Worm (Caenorhabditis elegans) whole organism, L3 larva: ENCODE data around the gene rde-1.
A peak's percentile ranks its signal among the peaks of the same experiment; 100 is the strongest.

Experiments
- R02D3.7 ChIP-seq: fragments of 150-350 bp; optimal IDR thresholded peaks from 2 replicates; lab custom pipeline; 2014; ENCODE audit warnings: missing biosample characterization, missing genetic modification characterization
- ZK546.5 ChIP-seq: sonication (generic microtip); optimal IDR thresholded peaks from 2 replicates; lab custom pipeline; 2017; ENCODE audit warnings: missing biosample characterization, missing genetic modification characterization
- aly-2 ChIP-seq: fragments of 150-350 bp; optimal IDR thresholded peaks from 2 replicates; lab custom pipeline; 2014; ENCODE audit warnings: missing biosample characterization, missing genetic modification characterization
- ama-1 ChIP-seq: fragments of 150-350 bp; optimal IDR thresholded peaks from 2 replicates; lab custom pipeline; 2018
- ceh-16 ChIP-seq: sonication (generic microtip); optimal IDR thresholded peaks from 2 replicates; lab custom pipeline; 2017; ENCODE audit warnings: missing biosample characterization, missing genetic modification characterization
- ceh-28 ChIP-seq: fragments of 150-350 bp; optimal IDR thresholded peaks from 2 replicates; lab custom pipeline; 2014; ENCODE audit warnings: missing biosample characterization, missing genetic modification reagents, missing genetic modification characterization
- ceh-82 ChIP-seq: fragments of 150-350 bp; optimal IDR thresholded peaks from 2 replicates; lab custom pipeline; 2014; ENCODE audit warnings: missing biosample characterization, missing genetic modification characterization
- ceh-9 ChIP-seq: sonication (generic microtip); optimal IDR thresholded peaks from 2 replicates; lab custom pipeline; 2018; ENCODE audit warnings: missing biosample characterization, missing genetic modification characterization
- daf-12 ChIP-seq: fragments of 150-350 bp; optimal IDR thresholded peaks from 2 replicates; lab custom pipeline; 2014; ENCODE audit warnings: missing biosample characterization, missing genetic modification reagents, missing genetic modification characterization
- egl-27 ChIP-seq: sonication (generic microtip); optimal IDR thresholded peaks from 4 replicates; lab custom pipeline; 2017; ENCODE audit warnings: missing biosample characterization, missing genetic modification reagents, missing genetic modification characterization
- egl-5 ChIP-seq: fragments of 150-350 bp; optimal IDR thresholded peaks from 2 replicates; lab custom pipeline; 2017; ENCODE audit warnings: missing biosample characterization, missing genetic modification reagents, missing genetic modification characterization, inconsistent platforms
- elt-1 ChIP-seq: fragments of 150-350 bp; optimal IDR thresholded peaks from 2 replicates; lab custom pipeline; 2014; ENCODE audit warnings: missing biosample characterization, missing genetic modification characterization
- elt-2 ChIP-seq: sonication (generic microtip); optimal IDR thresholded peaks from 2 replicates; lab custom pipeline; 2016; ENCODE audit warnings: missing genetic modification reagents, mild to moderate bottlenecking, missing genetic modification characterization, missing compliant biosample characterization
- elt-3 ChIP-seq, 3 experiments: fragments of 150-350 bp in 1 of 3; sonication (generic microtip) in 2 of 3; optimal IDR thresholded peaks; 2 replicates in 2 of 3; 4 replicates in 1 of 3; lab custom pipeline; 2014 to 2017; ENCODE audit warnings: missing biosample characterization in 3 of 3, missing genetic modification characterization in 3 of 3
- eor-1 ChIP-seq, 2 experiments: fragments of 150-350 bp; optimal IDR thresholded peaks; 2 replicates each; lab custom pipeline; 2014 to 2018; ENCODE audit warnings: missing biosample characterization in 2 of 2, missing genetic modification characterization in 2 of 2
- fkh-10 ChIP-seq: sonication (generic microtip); optimal IDR thresholded peaks from 2 replicates; lab custom pipeline; 2017; ENCODE audit warnings: missing biosample characterization, missing genetic modification reagents, missing genetic modification characterization
- fkh-2 ChIP-seq: fragments of 150-350 bp; optimal IDR thresholded peaks from 2 replicates; lab custom pipeline; 2014; ENCODE audit warnings: missing biosample characterization, missing genetic modification reagents, missing genetic modification characterization
- fos-1 ChIP-seq: fragments of 150-350 bp; optimal IDR thresholded peaks from 2 replicates; lab custom pipeline; 2014; ENCODE audit warnings: missing biosample characterization, missing genetic modification characterization
- hmg-11 ChIP-seq: sonication (generic microtip); optimal IDR thresholded peaks from 2 replicates; lab custom pipeline; 2016; ENCODE audit warnings: missing genetic modification characterization, missing compliant biosample characterization
- jun-1 ChIP-seq: fragments of 150-350 bp; optimal IDR thresholded peaks from 2 replicates; lab custom pipeline; 2014; ENCODE audit warnings: missing biosample characterization, missing genetic modification reagents, missing genetic modification characterization
- lin-15B ChIP-seq: fragments of 150-350 bp; optimal IDR thresholded peaks from 2 replicates; lab custom pipeline; 2014; ENCODE audit warnings: missing biosample characterization, missing genetic modification characterization
- lin-39 ChIP-seq: fragments of 150-350 bp; optimal IDR thresholded peaks from 2 replicates; lab custom pipeline; 2018; ENCODE audit warnings: missing biosample characterization, missing genetic modification reagents, missing genetic modification characterization
- lsy-12 ChIP-seq: sonication (generic microtip); optimal IDR thresholded peaks from 2 replicates; lab custom pipeline; 2016; ENCODE audit warnings: mild to moderate bottlenecking, missing genetic modification characterization, missing compliant biosample characterization
- mdl-1 ChIP-seq: fragments of 150-350 bp; optimal IDR thresholded peaks from 2 replicates; lab custom pipeline; 2014; ENCODE audit warnings: missing biosample characterization, missing genetic modification characterization
- mml-1 ChIP-seq: fragments of 150-350 bp; sonication (generic microtip); optimal IDR thresholded peaks from 3 replicates; lab custom pipeline; 2014; ENCODE audit warnings: missing biosample characterization, missing genetic modification characterization
- nfya-1 ChIP-seq: sonication (generic microtip); optimal IDR thresholded peaks from 2 replicates; lab custom pipeline; 2017; ENCODE audit warnings: missing genetic modification characterization, mild to moderate bottlenecking, missing compliant biosample characterization, antibody characterized with exemption, moderate library complexity; ENCODE audit not compliant: insufficient read depth
- nhr-11 ChIP-seq: fragments of 150-350 bp; optimal IDR thresholded peaks from 2 replicates; lab custom pipeline; 2014; ENCODE audit warnings: missing biosample characterization, missing genetic modification characterization
- nhr-12 ChIP-seq: fragments of 150-350 bp; optimal IDR thresholded peaks from 2 replicates; lab custom pipeline; 2014; ENCODE audit warnings: missing biosample characterization, missing genetic modification characterization
- nhr-23 ChIP-seq: fragments of 150-350 bp; optimal IDR thresholded peaks from 2 replicates; lab custom pipeline; 2014; ENCODE audit warnings: missing biosample characterization, missing genetic modification reagents, missing genetic modification characterization
- nhr-237 ChIP-seq: fragments of 150-350 bp; optimal IDR thresholded peaks from 2 replicates; lab custom pipeline; 2014; ENCODE audit warnings: missing biosample characterization, missing genetic modification characterization
- nhr-25 ChIP-seq: sonication (generic microtip); optimal IDR thresholded peaks from 2 replicates; lab custom pipeline; 2017; ENCODE audit warnings: missing biosample characterization, missing genetic modification characterization
- nhr-28 ChIP-seq: fragments of 150-350 bp; optimal IDR thresholded peaks from 2 replicates; lab custom pipeline; 2014; ENCODE audit warnings: missing biosample characterization, missing genetic modification characterization
- nhr-43 ChIP-seq: sonication (generic microtip); optimal IDR thresholded peaks from 2 replicates; lab custom pipeline; 2016; ENCODE audit warnings: mild to moderate bottlenecking, missing genetic modification characterization, missing compliant biosample characterization; ENCODE audit not compliant: poor library complexity, severe bottlenecking
- nhr-67 ChIP-seq: fragments of 150-350 bp; optimal IDR thresholded peaks from 2 replicates; lab custom pipeline; 2014; ENCODE audit warnings: missing biosample characterization, missing genetic modification characterization
- nhr-76 ChIP-seq: fragments of 150-350 bp; sonication (generic microtip); optimal IDR thresholded peaks from 5 replicates; lab custom pipeline; 2014; ENCODE audit warnings: missing biosample characterization, missing genetic modification characterization
- nhr-77 ChIP-seq: fragments of 150-350 bp; optimal IDR thresholded peaks from 2 replicates; lab custom pipeline; 2014; ENCODE audit warnings: missing biosample characterization, missing genetic modification characterization
- pha-4 ChIP-seq: fragments of 150-350 bp; optimal IDR thresholded peaks from 2 replicates; lab custom pipeline; 2014; ENCODE audit warnings: missing biosample characterization, missing genetic modification reagents, missing genetic modification characterization
- pqm-1 ChIP-seq: fragments of 150-350 bp; optimal IDR thresholded peaks from 2 replicates; lab custom pipeline; 2017; ENCODE audit warnings: missing biosample characterization, missing genetic modification characterization, inconsistent platforms
- sea-2 ChIP-seq: fragments of 150-350 bp; sonication (generic microtip); optimal IDR thresholded peaks from 4 replicates; lab custom pipeline; 2014; ENCODE audit warnings: missing biosample characterization, missing genetic modification reagents, missing genetic modification characterization
- skn-1 ChIP-seq: fragments of 150-350 bp; optimal IDR thresholded peaks from 2 replicates; lab custom pipeline; 2014; ENCODE audit warnings: missing biosample characterization, missing genetic modification characterization
- tbx-2 ChIP-seq: sonication (generic microtip); optimal IDR thresholded peaks from 2 replicates; lab custom pipeline; 2016; ENCODE audit warnings: mild to moderate bottlenecking, missing genetic modification characterization, missing compliant biosample characterization
- unc-39 ChIP-seq: sonication (generic microtip); optimal IDR thresholded peaks from 4 replicates; lab custom pipeline; 2017; ENCODE audit warnings: missing biosample characterization, missing genetic modification characterization
- unc-62 ChIP-seq: fragments of 150-350 bp; sonication (generic microtip); optimal IDR thresholded peaks from 4 replicates; lab custom pipeline; 2014; ENCODE audit warnings: missing biosample characterization, missing genetic modification reagents, missing genetic modification characterization
- zag-1 ChIP-seq: fragments of 150-350 bp; optimal IDR thresholded peaks from 2 replicates; lab custom pipeline; 2014; ENCODE audit warnings: missing biosample characterization, missing genetic modification characterization
- ztf-11 ChIP-seq: fragments of 150-350 bp; optimal IDR thresholded peaks from 2 replicates; lab custom pipeline; 2014; ENCODE audit warnings: missing biosample characterization, missing genetic modification characterization
- ztf-4 ChIP-seq: fragments of 150-350 bp; optimal IDR thresholded peaks from 2 replicates; lab custom pipeline; 2014; ENCODE audit warnings: missing biosample characterization, missing genetic modification characterization

rde-1 gene

ce11 chrV:9977211-9977610 is 14.2 kb downstream of the rde-1 start:
- TF ChIP-seq ZK546.5 (no peak), fkh-10 (GFP tag; lab: Kevin White, UChicago) (peak; percentile 62)

ce11 chrV:9976138-9976537 is 15.3 kb downstream of the rde-1 start, which contains the start of gene unc-41:
Gene unc-41 (minus strand): TSS chrV:9976238.
- no peak for TF ChIP-seq ZK546.5
- no peak for TF ChIP-seq nhr-237 (tag; lab: Kevin White, UChicago)
- TF ChIP-seq lsy-12 (tag; lab: Kevin White, UChicago) = no peak
- TF ChIP-seq nhr-28 (tag; lab: Kevin White, UChicago) = no peak
- no peak for TF ChIP-seq nhr-77 (tag; lab: Kevin White, UChicago)
- no peak for TF ChIP-seq jun-1 (tag; lab: Kevin White, UChicago)
- no peak for TF ChIP-seq mdl-1

- TF ChIP-seq fkh-10 (GFP tag; lab: Kevin White, UChicago) = peak; percentile 72
- TF ChIP-seq lin-39 = peak; percentile 1
- TF ChIP-seq elt-2 (tag; lab: Kevin White, UChicago) = no peak
- no peak for TF ChIP-seq pqm-1 (tag; lab: Kevin White, UChicago)
- TF ChIP-seq nhr-43 = no peak
- no peak for TF ChIP-seq mml-1 (tag; lab: Kevin White, UChicago)
- TF ChIP-seq nhr-77 (tag; lab: Kevin White, UChicago) = no peak
- TF ChIP-seq elt-1 (tag; lab: Kevin White, UChicago) = no peak
- TF ChIP-seq nhr-67 (tag; lab: Kevin White, UChicago) = no peak
- TF ChIP-seq nfya-1 (tag; lab: Kevin White, UChicago) = peak; percentile 46
Measured at ce11 chrV:9974264-9974663, 17.2 kb downstream of the rde-1 start.

ce11 chrV:9970119-9970518 is 21.3 kb downstream of the rde-1 start:
- TF ChIP-seq nhr-11 (no peak), nhr-77 (tag; lab: Kevin White, UChicago) (peak; percentile 38), hmg-11 (tag; lab: Kevin White, UChicago) (peak; percentile 79), ztf-4 (tag; lab: Kevin White, UChicago) (peak; percentile 76), ZK546.5 (no peak), nhr-76 (tag; lab: Kevin White, UChicago) (no peak), elt-2 (tag; lab: Kevin White, UChicago) (peak; percentile 52), ama-1 (lab: Kevin White, UChicago) (peak; percentile 53), aly-2 (tag; lab: Kevin White, UChicago) (no peak), nfya-1 (tag; lab: Kevin White, UChicago) (peak; percentile 70), nhr-43 (peak; percentile 62), R02D3.7 (peak; percentile 11), nhr-28 (tag; lab: Kevin White, UChicago) (no peak), egl-27 (tag; lab: Kevin White, UChicago) (no peak), eor-1 (tag; optimal IDR thresholded peaks at IDR 0.05; lab: Kevin White, UChicago) (no peak), egl-5 (peak; percentile 59), ceh-9 (tag; lab: Kevin White, UChicago) (no peak), lin-15B (tag; lab: Kevin White, UChicago) (peak; percentile 21), ceh-82 (peak; percentile 23), pqm-1 (tag; lab: Kevin White, UChicago) (no peak), pha-4 (no peak), unc-62 (GFP tag; lab: Kevin White, UChicago) (peak; percentile 16), fkh-10 (GFP tag; lab: Kevin White, UChicago) (no peak), nhr-12 (no peak), lin-39 (peak; percentile 90), jun-1 (tag; lab: Kevin White, UChicago) (peak; percentile 2), zag-1 (no peak), unc-39 (tag; lab: Kevin White, UChicago) (no peak), nhr-23 (tag; lab: Kevin White, UChicago) (no peak), nhr-67 (tag; lab: Kevin White, UChicago) (no peak), daf-12 (tag; lab: Kevin White, UChicago) (no peak), ceh-28 (tag; lab: Kevin White, UChicago) (no peak), mml-1 (tag; lab: Kevin White, UChicago) (no peak), fkh-2 (no peak), elt-1 (tag; lab: Kevin White, UChicago) (no peak), ceh-16 (tag; lab: Kevin White, UChicago) (peak; percentile 9), nhr-25 (tag; lab: Kevin White, UChicago) (no peak), skn-1 (tag; lab: Kevin White, UChicago) (peak; percentile 2), elt-3 (tag; optimal IDR thresholded peaks at IDR 0.05; lab: Kevin White, UChicago) (no peak), mdl-1 (no peak), sea-2 (GFP tag; lab: Kevin White, UChicago) (no peak), fos-1 (tag; lab: Kevin White, UChicago) (no peak), ztf-11 (tag; lab: Kevin White, UChicago) (no peak), tbx-2 (peak; percentile 67), lsy-12 (tag; lab: Kevin White, UChicago) (peak; percentile 61)
